Worm (Caenorhabditis elegans): ENCODE data around the gene F55F10.1.
A peak's percentile ranks its signal among the peaks of the same experiment; 100 is the strongest.
"Not testable (repeated sequence)": the region's sequence is repeated elsewhere in the genome, so short reads cannot be mapped to it uniquely, and the experiment has no call there.

The F55F10.1 gene

ce11 chrIV:4347578-4348003 lies 13.0 kb upstream of the F55F10.1 start:
- no peak for TF ChIP-seq nhr-129 (tag; optimal IDR thresholded peaks at IDR 0.05)
- no peak for TF ChIP-seq fos-1 (tag; optimal IDR thresholded peaks at IDR 0.05)
- no peak for TF ChIP-seq dmd-4 (tag; optimal IDR thresholded peaks at IDR 0.05)
- peak; percentile 46 for TF ChIP-seq ama-1 (optimal IDR thresholded peaks at IDR 0.05)
- TF ChIP-seq ceh-16 (tag; optimal IDR thresholded peaks at IDR 0.05): no peak
- TF ChIP-seq ceh-82 (tag; optimal IDR thresholded peaks at IDR 0.05): no peak

ce11 chrIV:4348146-4348545 lies 12.5 kb upstream of the F55F10.1 start, which contains the start of gene W03B1.5:
Gene W03B1.5, plus strand, starts transcription at chrIV:4348446.
- TF ChIP-seq Y55F3AM.14 (GFP tag; optimal IDR thresholded peaks at IDR 0.05); unc-55 (GFP tag; optimal IDR thresholded peaks at IDR 0.05); lsy-2 (tag; optimal IDR thresholded peaks at IDR 0.05): not testable (repeated sequence)

ce11 chrIV:4356879-4357278 lies 3.8 kb upstream of the F55F10.1 start, which contains the start of gene W03B1.9:
Gene W03B1.9, minus strand, starts transcription at chrIV:4356979.
- no peak for TF ChIP-seq nhr-237 (tag; optimal IDR thresholded peaks at IDR 0.05)

DNA sequence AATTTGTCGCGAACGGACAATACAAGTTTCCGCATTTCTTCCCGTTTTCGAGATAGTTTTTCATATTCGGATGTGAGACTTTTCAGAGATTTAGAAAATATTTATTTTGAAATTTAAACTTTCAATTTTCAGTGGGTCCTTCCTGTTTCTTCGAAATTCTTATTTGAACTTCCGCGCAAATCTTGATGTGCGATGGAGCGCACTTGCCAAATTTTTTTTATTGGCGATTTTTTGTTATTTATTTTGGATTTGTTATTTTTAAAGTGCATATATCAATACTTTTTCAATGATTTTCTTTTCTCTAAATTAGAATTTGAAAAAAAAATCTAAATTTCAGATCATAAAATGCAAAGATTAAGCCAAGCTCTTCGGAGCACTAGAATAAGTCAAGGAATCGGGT lies 3.3 kb upstream of the F55F10.1 start, which contains the start of gene sars-2:
sars-2 (plus strand) TSS at position 341 of the 400 bp plus-strand sequence.
- TF ChIP-seq lin-39 (tag; optimal IDR thresholded peaks at IDR 0.05): no peak
- peak; percentile 82 for TF ChIP-seq unc-55 (GFP tag; optimal IDR thresholded peaks at IDR 0.05)
- TF ChIP-seq nhr-129 (tag; optimal IDR thresholded peaks at IDR 0.05): peak; percentile 7
- peak; percentile 49 for TF ChIP-seq C34F6.9 (tag; optimal IDR thresholded peaks at IDR 0.05)
- peak; percentile 93 for TF ChIP-seq gmeb-1 (tag; optimal IDR thresholded peaks at IDR 0.05)
- no peak for TF ChIP-seq ama-1 (optimal IDR thresholded peaks at IDR 0.05)
- no peak for TF ChIP-seq elt-3 (tag; optimal IDR thresholded peaks at IDR 0.05)
- TF ChIP-seq nhr-12 (tag; optimal IDR thresholded peaks at IDR 0.05): no peak
- TF ChIP-seq unc-39 (tag; optimal IDR thresholded peaks at IDR 0.05): no peak
- no peak for TF ChIP-seq nhr-11 (tag; optimal IDR thresholded peaks at IDR 0.05)
- TF ChIP-seq lsy-2 (tag; optimal IDR thresholded peaks at IDR 0.05): peak in 1 of 2 experiments; percentile 65

- no peak for TF ChIP-seq ztf-4 (tag; optimal IDR thresholded peaks at IDR 0.05)
- TF ChIP-seq ceh-82 (tag; optimal IDR thresholded peaks at IDR 0.05): no peak
- TF ChIP-seq sma-3 (GFP tag; optimal IDR thresholded peaks at IDR 0.05): no peak
- no peak for TF ChIP-seq ztf-11 (tag; optimal IDR thresholded peaks at IDR 0.05)
- no peak for TF ChIP-seq nhr-237 (tag; optimal IDR thresholded peaks at IDR 0.05)
- TF ChIP-seq ZK546.5 (tag; optimal IDR thresholded peaks at IDR 0.05): no peak
- no peak for TF ChIP-seq fos-1 (tag; optimal IDR thresholded peaks at IDR 0.05)
Measured at ce11 chrIV:4359653-4360052, 984 bp upstream of the F55F10.1 start, which contains the start of gene F55F10.3. Gene F55F10.3, plus strand, starts transcription at chrIV:4359953.

DNA sequence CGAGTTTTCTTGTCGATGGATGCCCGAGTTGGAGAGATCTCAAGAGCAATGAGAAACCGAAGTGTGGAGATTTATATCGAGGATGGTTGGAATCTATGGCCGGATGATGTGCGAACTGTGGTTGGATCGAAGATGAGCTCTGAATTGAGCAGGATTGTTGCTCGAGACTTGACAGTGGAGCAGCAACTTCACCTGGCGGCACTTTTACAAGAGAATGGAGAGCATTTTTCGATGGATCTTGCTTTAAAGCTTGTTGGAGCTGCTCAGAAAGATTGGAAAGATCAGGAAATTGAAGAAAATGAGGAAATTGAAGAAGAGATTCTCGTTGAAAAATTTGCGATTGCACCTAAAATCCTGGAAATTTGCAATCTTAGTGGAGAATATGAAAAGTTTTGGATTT lies 8.5 kb downstream of the F55F10.1 start:
- TF ChIP-seq egl-27 (tag; optimal IDR thresholded peaks at IDR 0.05) (no peak), nhr-11 (tag; optimal IDR thresholded peaks at IDR 0.05) (no peak), crh-2 (tag; optimal IDR thresholded peaks at IDR 0.05) (no peak), fos-1 (tag; optimal IDR thresholded peaks at IDR 0.05) (no peak), nhr-6 (tag; optimal IDR thresholded peaks at IDR 0.05) (no peak), lin-39 (tag; optimal IDR thresholded peaks at IDR 0.05) (no peak), F13H6.1 (tag; optimal IDR thresholded peaks at IDR 0.05) (no peak), peb-1 (tag; optimal IDR thresholded peaks at IDR 0.05) (no peak), lin-11 (tag; optimal IDR thresholded peaks at IDR 0.05) (no peak), ZK546.5 (tag; optimal IDR thresholded peaks at IDR 0.05) (no peak)

- no peak for TF ChIP-seq elt-1 (tag; optimal IDR thresholded peaks at IDR 0.05)
- no peak for TF ChIP-seq lin-11 (tag; optimal IDR thresholded peaks at IDR 0.05)
- no peak for TF ChIP-seq ceh-16 (tag; optimal IDR thresholded peaks at IDR 0.05)
- TF ChIP-seq mdl-1 (tag; optimal IDR thresholded peaks at IDR 0.05): no peak
- TF ChIP-seq R02D3.7 (tag; optimal IDR thresholded peaks at IDR 0.05): no peak
- TF ChIP-seq blmp-1 (tag; optimal IDR thresholded peaks at IDR 0.05; ENCODE audit: insufficient read depth): no peak
- no peak for TF ChIP-seq alr-1 (tag; optimal IDR thresholded peaks at IDR 0.05)
- no peak for TF ChIP-seq dmd-4 (tag; optimal IDR thresholded peaks at IDR 0.05)
- TF ChIP-seq fos-1 (tag; optimal IDR thresholded peaks at IDR 0.05): peak; percentile 47
Measured at ce11 chrIV:4386351-4386750, 25.7 kb downstream of the F55F10.1 start, which contains the start of gene tald-1. Gene tald-1, plus strand, starts transcription at chrIV:4386651.
